Worm (Caenorhabditis elegans) whole organism, young adult: ENCODE results near the gene ccdc-149.

Experiments
- B0019.2 ChIP-seq: fragments of 200-800 bp; sonication (Bioruptor generic); conservative IDR thresholded peaks from 2 replicates; pipeline ENCODE4 v1.3.6; 2022; ENCODE audit warnings: missing genetic modification reagents, missing genetic modification characterization, missing compliant biosample characterization
- B0035.1 ChIP-seq: sonication (generic microtip); optimal IDR thresholded peaks from 2 replicates; lab custom pipeline; 2016; ENCODE audit warnings: missing genetic modification characterization, mild to moderate bottlenecking, missing compliant biosample characterization, missing genotype, missing genetic modification reagents
- B0336.3 ChIP-seq: fragments of 200-800 bp; sonication (Bioruptor generic); IDR thresholded peaks from 2 replicates; pipeline ENCODE4 v1.3.6; 2022; ENCODE audit warnings: missing genetic modification characterization, missing compliant biosample characterization
- C06A6.2 ChIP-seq: fragments of 200-800 bp; sonication (Bioruptor generic); conservative IDR thresholded peaks from 2 replicates; pipeline ENCODE4 v1.3.6; 2022; ENCODE audit warnings: missing genetic modification characterization, missing compliant biosample characterization
- D2030.7 ChIP-seq: fragments of 200-800 bp; sonication (Bioruptor generic); IDR thresholded peaks from 2 replicates; pipeline ENCODE4 v1.3.6; 2022; ENCODE audit warnings: missing genetic modification reagents, missing genetic modification characterization, missing compliant biosample characterization
- F37B4.10 ChIP-seq: fragments of 200-800 bp; sonication (Bioruptor generic); IDR thresholded peaks from 2 replicates; pipeline ENCODE4 v1.3.6; 2022; ENCODE audit warnings: missing genetic modification characterization, missing compliant biosample characterization
- F49E8.2 ChIP-seq: sonication (generic microtip); optimal IDR thresholded peaks from 3 replicates; lab custom pipeline; 2017; ENCODE audit warnings: missing genetic modification characterization, mild to moderate bottlenecking, missing compliant biosample characterization, antibody characterized with exemption, moderate library complexity; ENCODE audit not compliant: insufficient read depth
- F57C9.4 ChIP-seq: sonication (generic microtip); optimal IDR thresholded peaks from 2 replicates; lab custom pipeline; 2017; ENCODE audit warnings: mild to moderate bottlenecking, missing genetic modification characterization, missing compliant biosample characterization
- K11D2.4 ChIP-seq: fragments of 200-800 bp; sonication (Bioruptor generic); IDR thresholded peaks from 2 replicates; pipeline ENCODE4 v1.3.6; 2022; ENCODE audit warnings: missing genetic modification reagents, missing genetic modification characterization, missing compliant biosample characterization
- T07F8.4 ChIP-seq: sonication (generic microtip); optimal IDR thresholded peaks from 2 replicates; lab custom pipeline; 2016; ENCODE audit warnings: mild to moderate bottlenecking, missing genetic modification characterization, moderate library complexity, missing compliant biosample characterization
- Y53F4B.3 ChIP-seq: fragments of 200-800 bp; sonication (Bioruptor generic); IDR thresholded peaks from 2 replicates; pipeline ENCODE4 v1.3.6; 2022; ENCODE audit warnings: missing genetic modification reagents, missing genetic modification characterization, missing compliant biosample characterization
- Y67H2A.10 ChIP-seq: fragments of 200-800 bp; sonication (Bioruptor generic); conservative IDR thresholded peaks from 2 replicates; pipeline ENCODE4 v1.3.6; 2022; ENCODE audit warnings: missing genetic modification reagents, missing genetic modification characterization, missing compliant biosample characterization
- Y79H2A.3 ChIP-seq: fragments of 200-800 bp; sonication (Bioruptor generic); conservative IDR thresholded peaks from 2 replicates; pipeline ENCODE4 v1.3.6; 2022; ENCODE audit warnings: missing genetic modification reagents, missing genetic modification characterization, missing compliant biosample characterization
- ama-1 ChIP-seq, 3 experiments: fragments of 150-350 bp in 1 of 3; sonication (generic microtip) in 2 of 3; optimal IDR thresholded peaks; 2 replicates each; lab custom pipeline; 2014 to 2018; ENCODE audit warnings: missing biosample characterization in 2 of 3, missing genetic modification characterization in 2 of 3, missing genetic modification reagents in 2 of 3
- aptf-2 ChIP-seq: fragments of 200-800 bp; sonication (Bioruptor generic); conservative IDR thresholded peaks from 2 replicates; pipeline ENCODE4 v1.3.6; 2022; ENCODE audit warnings: missing genetic modification reagents, missing genetic modification characterization, missing compliant biosample characterization
- atf-7 ChIP-seq: sonication (generic microtip); optimal IDR thresholded peaks from 2 replicates; lab custom pipeline; 2017; ENCODE audit warnings: mild to moderate bottlenecking, missing genetic modification characterization, missing compliant biosample characterization
- attf-5 ChIP-seq: fragments of 200-800 bp; sonication (Bioruptor generic); optimal IDR thresholded peaks from 2 replicates; lab custom pipeline; 2018; ENCODE audit warnings: mild to moderate bottlenecking, missing genetic modification characterization, missing compliant biosample characterization
- cebp-1 ChIP-seq, 2 experiments: fragments of 200-800 bp in 1 of 2; sonication (Bioruptor generic) in 1 of 2; sonication (generic microtip) in 1 of 2; IDR thresholded peaks in 1 of 2; optimal IDR thresholded peaks in 1 of 2; 2 replicates each; pipeline versions ENCODE4 v1.3.6 to Lab custom; 2017 to 2022; ENCODE audit warnings: missing compliant biosample characterization in 2 of 2, missing genetic modification characterization in 2 of 2, mild to moderate bottlenecking in 1 of 2, missing genetic modification reagents in 1 of 2, moderate library complexity in 1 of 2
- cebp-2 ChIP-seq: fragments of 200-800 bp; sonication (Bioruptor generic); IDR thresholded peaks from 2 replicates; pipeline ENCODE4 v1.3.6; 2022; ENCODE audit warnings: missing genetic modification characterization, missing compliant biosample characterization
- ceh-27 ChIP-seq: fragments of 200-800 bp; sonication (Bioruptor generic); optimal IDR thresholded peaks from 2 replicates; lab custom pipeline; 2018; ENCODE audit warnings: mild to moderate bottlenecking, missing genetic modification characterization, moderate library complexity, missing compliant biosample characterization
- chd-7 ChIP-seq: sonication (generic microtip); optimal IDR thresholded peaks from 2 replicates; lab custom pipeline; 2016; ENCODE audit warnings: mild to moderate bottlenecking, missing genetic modification characterization, moderate library complexity, missing compliant biosample characterization
- die-1 ChIP-seq: sonication (generic microtip); optimal IDR thresholded peaks from 2 replicates; lab custom pipeline; 2016; ENCODE audit warnings: missing genotype, mild to moderate bottlenecking, missing genetic modification characterization, missing compliant biosample characterization
- egl-44 ChIP-seq: fragments of 200-800 bp; sonication (Bioruptor generic); IDR thresholded peaks from 2 replicates; pipeline ENCODE4 v1.3.6; 2022; ENCODE audit warnings: missing genetic modification reagents, missing genetic modification characterization, missing compliant biosample characterization
- hmg-20 ChIP-seq: fragments of 200-800 bp; sonication (Bioruptor generic); IDR thresholded peaks from 2 replicates; pipeline ENCODE4 v1.3.6; 2022; ENCODE audit warnings: missing genetic modification reagents, missing genetic modification characterization, missing compliant biosample characterization
- lag-1 ChIP-seq: fragments of 200-800 bp; sonication (Bioruptor generic); IDR thresholded peaks from 2 replicates; pipeline ENCODE4 v1.3.6; 2022; ENCODE audit warnings: missing genetic modification reagents, missing genetic modification characterization, missing compliant biosample characterization
- let-607 ChIP-seq, 2 experiments: fragments of 200-800 bp in 1 of 2; sonication (Bioruptor generic) in 1 of 2; sonication (generic microtip) in 1 of 2; optimal IDR thresholded peaks; 2 replicates each; lab custom pipeline; 2016 to 2018; ENCODE audit warnings: mild to moderate bottlenecking in 2 of 2, missing compliant biosample characterization in 2 of 2, missing genetic modification characterization in 2 of 2, moderate library complexity in 2 of 2, missing genotype in 1 of 2
- lin-40 ChIP-seq: sonication (generic microtip); optimal IDR thresholded peaks from 2 replicates; lab custom pipeline; 2016; ENCODE audit warnings: missing genetic modification characterization, mild to moderate bottlenecking, missing compliant biosample characterization, missing genotype, missing genetic modification reagents
- lin-54 ChIP-seq: fragments of 200-800 bp; sonication (Bioruptor generic); optimal IDR thresholded peaks from 2 replicates; lab custom pipeline; 2018; ENCODE audit warnings: mild to moderate bottlenecking, missing genetic modification characterization, missing compliant biosample characterization
- madf-10 ChIP-seq: sonication (generic microtip); optimal IDR thresholded peaks from 2 replicates; lab custom pipeline; 2016; ENCODE audit warnings: mild to moderate bottlenecking, missing genetic modification characterization, missing compliant biosample characterization
- madf-8 ChIP-seq: fragments of 200-800 bp; sonication (Bioruptor generic); conservative IDR thresholded peaks from 2 replicates; pipeline ENCODE4 v1.3.6; 2022; ENCODE audit warnings: missing genetic modification reagents, missing genetic modification characterization, missing compliant biosample characterization
- mel-28 ChIP-seq: sonication (generic microtip); optimal IDR thresholded peaks from 2 replicates; lab custom pipeline; 2016; ENCODE audit warnings: borderline replicate concordance, mild to moderate bottlenecking, missing genetic modification characterization, missing compliant biosample characterization
- nhr-27 ChIP-seq: fragments of 200-800 bp; sonication (Bioruptor generic); optimal IDR thresholded peaks from 2 replicates; lab custom pipeline; 2018; ENCODE audit warnings: mild to moderate bottlenecking, missing genetic modification characterization, moderate library complexity, missing compliant biosample characterization
- nhr-90 ChIP-seq: sonication (generic microtip); optimal IDR thresholded peaks from 2 replicates; lab custom pipeline; 2016; ENCODE audit warnings: missing genotype, mild to moderate bottlenecking, missing genetic modification characterization, missing compliant biosample characterization
- pbrm-1 ChIP-seq: fragments of 200-800 bp; sonication (Bioruptor generic); IDR thresholded peaks from 2 replicates; pipeline ENCODE4 v1.3.6; 2022; ENCODE audit warnings: missing genetic modification reagents, missing genetic modification characterization, missing compliant biosample characterization
- snpc-1.3 ChIP-seq: sonication (generic microtip); optimal IDR thresholded peaks from 2 replicates; lab custom pipeline; 2017; ENCODE audit warnings: missing genetic modification characterization, mild to moderate bottlenecking, missing compliant biosample characterization, antibody characterized with exemption, moderate library complexity, missing genotype, missing genetic modification reagents; ENCODE audit not compliant: insufficient read depth
- snpc-4 ChIP-seq, 5 experiments: fragments of 150-350 bp in 1 of 5; sonication (generic microtip) in 4 of 5; optimal IDR thresholded peaks; 2 replicates each; lab custom pipeline; 2014 to 2018; ENCODE audit warnings: missing genetic modification characterization in 5 of 5, missing biosample characterization in 3 of 5, antibody characterized with exemption in 2 of 5, mild to moderate bottlenecking in 2 of 5, missing compliant biosample characterization in 2 of 5, missing genotype in 2 of 5, moderate library complexity in 2 of 5, missing genetic modification reagents in 1 of 5
- somi-1 ChIP-seq: fragments of 200-800 bp; sonication (Bioruptor generic); optimal IDR thresholded peaks from 2 replicates; lab custom pipeline; 2018; ENCODE audit warnings: mild to moderate bottlenecking, missing genetic modification characterization, missing compliant biosample characterization
- tbp1 ChIP-seq: fragments of 200-800 bp; sonication (Bioruptor generic); optimal IDR thresholded peaks from 2 replicates; lab custom pipeline; 2018; ENCODE audit warnings: mild to moderate bottlenecking, missing genetic modification characterization, missing compliant biosample characterization
- tlf-1 ChIP-seq: fragments of 200-800 bp; sonication (Bioruptor generic); optimal IDR thresholded peaks from 2 replicates; lab custom pipeline; 2018; ENCODE audit warnings: mild to moderate bottlenecking, missing genetic modification characterization, missing compliant biosample characterization
- zfh-2 ChIP-seq: fragments of 200-800 bp; sonication (Bioruptor generic); conservative IDR thresholded peaks from 2 replicates; pipeline ENCODE4 v1.3.6; 2022; ENCODE audit warnings: missing genetic modification reagents, missing genetic modification characterization, missing compliant biosample characterization
- ztf-26 ChIP-seq: sonication (generic microtip); optimal IDR thresholded peaks from 2 replicates; lab custom pipeline; 2017; ENCODE audit warnings: missing genetic modification characterization, missing compliant biosample characterization

Gene ccdc-149

ce11 chrX:11472953-11473671, 38.1 kb downstream of the ccdc-149 start (continued):
- TF ChIP-seq atf-7 (tag; lab: Kevin White, UChicago) (peak; percentile 24), ama-1 (optimal IDR thresholded peaks at IDR 0.05; lab: Kevin White, UChicago) (no peak), ama-1 (GFP tag; optimal IDR thresholded peaks at IDR 0.05; lab: Kevin White, UChicago) (no peak), Y53F4B.3 (no peak), egl-44 (GFP tag; lab: Robert Waterston, UW) (no peak), lin-40 (tag; lab: Kevin White, UChicago) (peak; percentile 66), somi-1 (peak; percentile 32), snpc-4 (GFP tag; optimal IDR thresholded peaks at IDR 0.05; lab: Kevin White, UChicago) (no peak), snpc-4 (tag; optimal IDR thresholded peaks at IDR 0.05; lab: Kevin White, UChicago) (peak in 2 of 4 experiments; percentile 21 to 54), chd-7 (tag; lab: Kevin White, UChicago) (peak; percentile 48), D2030.7 (GFP tag; lab: Robert Waterston, UW) (no peak), let-607 (tag; optimal IDR thresholded peaks at IDR 0.05; lab: Kevin White, UChicago) (peak in 1 of 2 experiments; percentile 15), attf-5 (GFP tag; lab: Kevin White, UChicago) (peak; percentile 3), zfh-2 (GFP tag; lab: Robert Waterston, UW) (peak; percentile 99)

- TF ChIP-seq somi-1 (no peak), F37B4.10 (GFP tag; lab: Robert Waterston, UW) (no peak), lin-54 (GFP tag; lab: Kevin White, UChicago) (no peak), B0035.1 (tag; lab: Kevin White, UChicago) (no peak), snpc-1.3 (tag; lab: Kevin White, UChicago) (no peak), hmg-20 (GFP tag; lab: Robert Waterston, UW) (no peak), aptf-2 (GFP tag; lab: Robert Waterston, UW) (no peak), ztf-26 (no peak), B0019.2 (no peak), nhr-27 (tag; lab: Kevin White, UChicago) (no peak)
Measured at ce11 chrX:11472407-11472806, 38.8 kb downstream of the ccdc-149 start.

DNA sequence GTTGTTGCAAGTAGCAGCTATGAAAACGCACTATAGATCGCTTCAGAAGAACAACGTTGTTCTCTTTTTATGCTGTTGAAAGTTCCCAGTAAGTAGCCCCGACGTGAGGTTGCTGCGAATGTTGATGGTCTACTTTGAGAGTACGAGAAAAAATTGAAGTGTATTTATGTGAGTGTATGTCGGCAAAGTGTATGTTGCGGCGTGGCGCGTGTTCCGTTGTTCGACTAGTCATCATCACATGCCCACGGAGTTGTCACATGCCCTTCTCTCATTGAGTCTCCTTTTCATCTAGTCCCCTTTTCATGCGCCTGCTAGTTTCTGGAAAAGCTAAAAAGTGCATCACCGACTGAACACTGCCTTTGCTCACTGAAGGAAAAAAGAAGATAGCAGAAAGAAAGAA, 39.4 kb downstream of the ccdc-149 start:
- TF ChIP-seq madf-8 (no peak), chd-7 (tag; lab: Kevin White, UChicago) (peak; percentile 66), T07F8.4 (tag; lab: Kevin White, UChicago) (no peak), mel-28 (tag; lab: Kevin White, UChicago) (no peak), let-607 (tag; optimal IDR thresholded peaks at IDR 0.05; lab: Kevin White, UChicago) (peak in 1 of 2 experiments; percentile 44), F37B4.10 (GFP tag; lab: Robert Waterston, UW) (0 out of 2 replicates have a peak, but pooled peaks have one; percentile 68), cebp-1 (GFP tag; IDR thresholded peaks at IDR 0.05; lab: Robert Waterston, UW) (no peak), cebp-1 (tag; optimal IDR thresholded peaks at IDR 0.05; lab: Kevin White, UChicago) (peak; percentile 71), B0336.3 (GFP tag; lab: Robert Waterston, UW) (peak; percentile 44; the same call in 1 of the 2 replicates), F49E8.2 (tag; lab: Kevin White, UChicago) (no peak), C06A6.2 (GFP tag; lab: Robert Waterston, UW) (peak; percentile 51; the same call in 1 of the 2 replicates), die-1 (no peak), nhr-90 (tag; lab: Kevin White, UChicago) (peak; percentile 22), cebp-2 (GFP tag; lab: Robert Waterston, UW) (no peak), ceh-27 (GFP tag; lab: Kevin White, UChicago) (peak; percentile 93), Y67H2A.10 (GFP tag; lab: Robert Waterston, UW) (no peak; the same call in 1 of the 2 replicates), tbp1 (GFP tag; lab: Kevin White, UChicago) (peak; percentile 18), atf-7 (tag; lab: Kevin White, UChicago) (peak; percentile 35), tlf-1 (GFP tag; lab: Kevin White, UChicago) (peak; percentile 57), K11D2.4 (GFP tag; lab: Robert Waterston, UW) (peak; percentile 70; the same call in 1 of the 2 replicates), F57C9.4 (tag; lab: Kevin White, UChicago) (no peak), hmg-20 (GFP tag; lab: Robert Waterston, UW) (no peak), pbrm-1 (GFP tag; lab: Robert Waterston, UW) (0 out of 2 replicates have a peak, but pooled peaks have one; percentile 36), madf-10 (tag; lab: Kevin White, UChicago) (peak; percentile 74), lin-54 (GFP tag; lab: Kevin White, UChicago) (no peak), Y79H2A.3 (no peak), lag-1 (GFP tag; lab: Robert Waterston, UW) (no peak)
